ENCODE assay signal across 1 fruit fly cellular context in the genomic region with DNA sequence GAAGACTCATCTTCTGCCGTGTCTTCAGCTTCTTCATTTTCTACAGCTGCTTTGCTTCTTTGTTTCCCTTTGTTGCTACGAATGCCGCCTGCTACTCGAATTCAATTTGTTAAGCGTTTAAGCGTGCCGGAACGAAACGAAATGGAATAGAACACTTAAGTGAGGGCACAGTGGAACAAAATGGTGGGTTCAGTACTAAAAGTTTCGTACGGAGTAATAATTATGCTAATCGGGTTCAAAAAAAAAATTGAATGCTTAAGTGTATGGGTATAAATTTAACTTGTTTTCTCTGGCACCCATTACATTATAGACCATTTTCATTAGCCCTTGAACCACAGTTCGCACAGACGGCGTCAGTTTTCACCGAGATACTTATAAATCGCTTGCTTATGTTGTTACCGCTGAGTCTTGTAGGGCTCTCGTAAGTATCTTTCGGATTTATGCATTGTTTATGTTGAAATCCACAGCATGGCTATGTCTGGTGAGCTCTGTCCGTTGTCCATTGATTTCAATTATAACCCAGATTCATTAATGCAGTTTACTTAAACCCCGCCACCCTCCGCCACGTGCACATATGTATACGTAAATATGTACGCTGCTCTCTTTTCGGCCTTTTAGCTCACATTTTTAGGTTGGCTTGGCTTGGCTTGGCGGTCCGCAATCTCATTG.
TF ChIP-seq lines count a peak whose summit lies in the region.

No protein-coding gene starts in this region.

TF ChIP-seq in whole organism, embryonic, 481 proteins besides CTCF, POLR2A, EP300 and RAD21 (continued from another document):
- TF ChIP-seq gcm (GFP tag; optimal IDR thresholded peaks at IDR 0.05; lab: Kevin White, UChicago) (peak; percentile 58), oc (tag; optimal IDR thresholded peaks at IDR 0.05; lab: Kevin White, UChicago) (peak; percentile 63), CG9817 (tag; optimal IDR thresholded peaks at IDR 0.05; lab: Kevin White, UChicago) (peak; percentile 35), CG8924 (tag; optimal IDR thresholded peaks at IDR 0.05; lab: Kevin White, UChicago) (peak; percentile 86), HmgZ (tag; optimal IDR thresholded peaks at IDR 0.05; lab: Kevin White, UChicago) (peak; percentile 72), p53 (GFP tag; optimal IDR thresholded peaks at IDR 0.05; lab: Kevin White, UChicago) (peak; percentile 73), CG1529 (GFP tag; optimal IDR thresholded peaks at IDR 0.05; lab: Kevin White, UChicago) (peak; percentile 58), CG12659 (GFP tag; optimal IDR thresholded peaks at IDR 0.05; lab: Kevin White, UChicago) (peak; percentile 79), CG14441 (GFP tag; IDR thresholded peaks at IDR 0.05; lab: Robert Waterston, UW) (peak; percentile 96), gt (GFP tag; IDR thresholded peaks at IDR 0.05; lab: Robert Waterston, UW) (peak; percentile 87), sc (optimal IDR thresholded peaks at IDR 0.05; lab: Kevin White, UChicago) (no peak), sc (GFP tag; optimal IDR thresholded peaks at IDR 0.05; lab: Kevin White, UChicago) (peak; percentile 39), Dip2 (GFP tag; IDR thresholded peaks at IDR 0.05; lab: Robert Waterston, UW) (0 out of 2 replicates have a peak, but pooled peaks have one; percentile 18), Fer2 (tag; optimal IDR thresholded peaks at IDR 0.05; lab: Kevin White, UChicago) (peak; percentile 56), unc-4 (GFP tag; IDR thresholded peaks at IDR 0.05; lab: Robert Waterston, UW; ENCODE audit: partially characterized antibody) (no peak), zf30C (GFP tag; optimal IDR thresholded peaks at IDR 0.05; lab: Kevin White, UChicago) (no peak), CG16813 (GFP tag; IDR thresholded peaks at IDR 0.05; lab: Robert Waterston, UW; ENCODE audit: partially characterized antibody) (peak; percentile 56), gce (GFP tag; IDR thresholded peaks at IDR 0.05; lab: Robert Waterston, UW) (peak; percentile 96), tx (GFP tag; optimal IDR thresholded peaks at IDR 0.05; lab: Kevin White, UChicago) (peak; percentile 76), Sry-β (GFP tag; optimal IDR thresholded peaks at IDR 0.05; lab: Kevin White, UChicago) (peak; percentile 43), Nf-YC (tag; optimal IDR thresholded peaks at IDR 0.05; lab: Kevin White, UChicago) (peak; percentile 62), lmd (GFP tag; IDR thresholded peaks at IDR 0.05; lab: Robert Waterston, UW) (peak; percentile 97), Xbp1 (GFP tag; optimal IDR thresholded peaks at IDR 0.05; lab: Kevin White, UChicago) (peak; percentile 83), Awh (GFP tag; IDR thresholded peaks at IDR 0.05; lab: Robert Waterston, UW) (peak; percentile 96), Oli (tag; optimal IDR thresholded peaks at IDR 0.05; lab: Kevin White, UChicago) (peak; percentile 90), Lpt (GFP tag; optimal IDR thresholded peaks at IDR 0.05; lab: Kevin White, UChicago) (no peak), CG6854 (GFP tag; optimal IDR thresholded peaks at IDR 0.05; lab: Kevin White, UChicago) (peak; percentile 80), dmrt11E (tag; optimal IDR thresholded peaks at IDR 0.05; lab: Kevin White, UChicago) (peak; percentile 82), Fer1 (GFP tag; optimal IDR thresholded peaks at IDR 0.05; lab: Kevin White, UChicago) (peak; percentile 91), CG5180 (GFP tag; optimal IDR thresholded peaks at IDR 0.05; lab: Kevin White, UChicago) (peak; percentile 71), CG11093 (GFP tag; IDR thresholded peaks at IDR 0.05; lab: Robert Waterston, UW) (peak; percentile 93), Ravus (GFP tag; IDR thresholded peaks at IDR 0.05; lab: Robert Waterston, UW) (peak; percentile 74), CoRest (tag; optimal IDR thresholded peaks at IDR 0.05; lab: Kevin White, UChicago) (peak; percentile 80), CG2116 (GFP tag; optimal IDR thresholded peaks at IDR 0.05; lab: Kevin White, UChicago) (peak; percentile 28), gcm2 (GFP tag; optimal IDR thresholded peaks at IDR 0.05; lab: Kevin White, UChicago) (peak; percentile 78), D19A (tag; optimal IDR thresholded peaks at IDR 0.05; lab: Kevin White, UChicago) (peak; percentile 89), ind (GFP tag; optimal IDR thresholded peaks at IDR 0.05; lab: Kevin White, UChicago) (peak; percentile 96), CG13894 (tag; optimal IDR thresholded peaks at IDR 0.05; lab: Kevin White, UChicago) (peak; percentile 22), pzg (GFP tag; optimal IDR thresholded peaks at IDR 0.05; lab: Kevin White, UChicago) (peak; percentile 17), BtbVII (GFP tag; optimal IDR thresholded peaks at IDR 0.05; lab: Kevin White, UChicago) (peak; percentile 86), HLH4C (GFP tag; IDR thresholded peaks at IDR 0.05; lab: Robert Waterston, UW; ENCODE audit: partially characterized antibody) (peak; percentile 43; the same call in 1 of the 3 replicates), CG12391 (tag; optimal IDR thresholded peaks at IDR 0.05; lab: Kevin White, UChicago) (peak; percentile 84), CG11695 (GFP tag; IDR thresholded peaks at IDR 0.05; lab: Robert Waterston, UW) (peak; percentile 97), Opbp (GFP tag; IDR thresholded peaks at IDR 0.05; lab: Robert Waterston, UW; ENCODE audit: partially characterized antibody) (no peak), Nf-YB (GFP tag; optimal IDR thresholded peaks at IDR 0.05; lab: Kevin White, UChicago) (peak; percentile 39), CG12155 (GFP tag; optimal IDR thresholded peaks at IDR 0.05; lab: Kevin White, UChicago) (peak; percentile 61), lov (optimal IDR thresholded peaks at IDR 0.05; lab: Kevin White, UChicago) (no peak), lov (GFP tag; IDR thresholded peaks at IDR 0.05; lab: Robert Waterston, UW) (peak; percentile 95), PHDP (tag; optimal IDR thresholded peaks at IDR 0.05; lab: Kevin White, UChicago) (peak; percentile 81), Hr78 (GFP tag; optimal IDR thresholded peaks at IDR 0.05; lab: Kevin White, UChicago) (peak in 1 of 2 experiments; percentile 68), Trl (optimal IDR thresholded peaks at IDR 0.05; lab: Kevin White, UChicago) (no peak), Trl (GFP tag; optimal IDR thresholded peaks at IDR 0.05; lab: Kevin White, UChicago) (peak; percentile 91), CG18599 (GFP tag; optimal IDR thresholded peaks at IDR 0.05; lab: Kevin White, UChicago) (peak; percentile 94), Ada2b (GFP tag; IDR thresholded peaks at IDR 0.05; lab: Robert Waterston, UW) (peak; percentile 97), Xrp1 (GFP tag; IDR thresholded peaks at IDR 0.05; lab: Robert Waterston, UW) (peak; percentile 97), Tbp (GFP tag; optimal IDR thresholded peaks at IDR 0.05; lab: Kevin White, UChicago) (no peak), CG4854 (GFP tag; optimal IDR thresholded peaks at IDR 0.05; lab: Kevin White, UChicago) (peak; percentile 88), CG1024 (GFP tag; IDR thresholded peaks at IDR 0.05; lab: Robert Waterston, UW) (peak; percentile 93), CG17829 (tag; optimal IDR thresholded peaks at IDR 0.05; lab: Kevin White, UChicago) (peak; percentile 93), ac (GFP tag; optimal IDR thresholded peaks at IDR 0.05; lab: Kevin White, UChicago) (peak; percentile 48), Hmr (GFP tag; optimal IDR thresholded peaks at IDR 0.05; lab: Kevin White, UChicago) (peak; percentile 72), Ssrp (tag; optimal IDR thresholded peaks at IDR 0.05; lab: Kevin White, UChicago) (peak; percentile 79), CG8089 (GFP tag; optimal IDR thresholded peaks at IDR 0.05; lab: Kevin White, UChicago) (peak; percentile 70)
